Fruit fly (Drosophila melanogaster) whole organism, embryonic: Measurements from ENCODE around the gene CG6983.
A peak's percentile ranks its signal among the peaks of the same experiment; 100 is the strongest.

ENCODE experiments used
- Bgb ChIP-seq: fragments of 200-800 bp; sonication (Bioruptor generic); IDR thresholded peaks from 2 replicates; pipeline ENCODE4 v1.3.6; 2022; ENCODE audit warnings: missing biosample characterization, missing genetic modification characterization; ENCODE audit not compliant: partially characterized antibody
- CG11723 ChIP-seq: fragments of 200-800 bp; sonication (Bioruptor generic); optimal IDR thresholded peaks from 2 replicates; lab custom pipeline; 2017; ENCODE audit warnings: missing biosample characterization, mild to moderate bottlenecking, missing genetic modification characterization
- CG12071 ChIP-seq: fragments of 200-800 bp; sonication (Bioruptor generic); optimal IDR thresholded peaks from 3 replicates; lab custom pipeline; 2018; ENCODE audit warnings: missing biosample characterization, mild to moderate bottlenecking, missing genetic modification characterization
- CG14014 ChIP-seq: fragments of 200-800 bp; sonication (Bioruptor generic); IDR thresholded peaks from 2 replicates; pipeline ENCODE4 v1.3.6; 2022; ENCODE audit warnings: missing biosample characterization, missing genetic modification characterization
- CG16813 ChIP-seq: fragments of 200-800 bp; sonication (Bioruptor generic); IDR thresholded peaks from 3 replicates; pipeline ENCODE4 v1.3.6; 2022; ENCODE audit warnings: missing biosample characterization, missing genetic modification characterization; ENCODE audit not compliant: partially characterized antibody
- CG16815 ChIP-seq: fragments of 200-800 bp; sonication (Bioruptor generic); optimal IDR thresholded peaks from 3 replicates; lab custom pipeline; 2017; ENCODE audit warnings: missing biosample characterization, mild to moderate bottlenecking, missing genetic modification characterization
- CG16863 ChIP-seq: fragments of 200-800 bp; sonication (Bioruptor generic); optimal IDR thresholded peaks from 3 replicates; lab custom pipeline; 2016; ENCODE audit warnings: missing biosample characterization, missing genetic modification characterization
- CG17186 ChIP-seq: fragments of 200-800 bp; sonication (Bioruptor generic); optimal IDR thresholded peaks from 3 replicates; lab custom pipeline; 2017; ENCODE audit warnings: missing biosample characterization, missing genetic modification reagents, missing genetic modification characterization
- CG17328 ChIP-seq: fragments of 200-800 bp; sonication (Bioruptor generic); IDR thresholded peaks from 2 replicates; pipeline ENCODE4 v1.3.6; 2022; ENCODE audit warnings: missing biosample characterization, missing genetic modification characterization
- CG17385 ChIP-seq: fragments of 200-800 bp; sonication (Bioruptor generic); optimal IDR thresholded peaks from 3 replicates; lab custom pipeline; 2018; ENCODE audit warnings: missing biosample characterization, mild to moderate bottlenecking, missing genetic modification characterization
- CG1832 ChIP-seq: fragments of 200-800 bp; sonication (Bioruptor generic); optimal IDR thresholded peaks from 2 replicates; lab custom pipeline; 2017; ENCODE audit warnings: missing biosample characterization, mild to moderate bottlenecking, missing genetic modification characterization, inconsistent platforms
- CG18764 ChIP-seq: fragments of 200-800 bp; sonication (Bioruptor generic); optimal IDR thresholded peaks from 3 replicates; lab custom pipeline; 2016; ENCODE audit warnings: missing biosample characterization, missing genetic modification characterization
- CG2116 ChIP-seq: fragments of 200-800 bp; sonication (Bioruptor generic); optimal IDR thresholded peaks from 3 replicates; lab custom pipeline; 2018; ENCODE audit warnings: missing biosample characterization, mild to moderate bottlenecking, missing genetic modification characterization
- CG31441 ChIP-seq: fragments of 200-800 bp; sonication (Bioruptor generic); IDR thresholded peaks from 2 replicates; pipeline ENCODE4 v1.3.6; 2022; ENCODE audit warnings: missing biosample characterization, missing genetic modification characterization
- CG4707 ChIP-seq: fragments of 200-800 bp; sonication (Bioruptor generic); optimal IDR thresholded peaks from 2 replicates; lab custom pipeline; 2018; ENCODE audit warnings: missing biosample characterization, mild to moderate bottlenecking, missing genetic modification characterization, moderate library complexity
- CG5245 ChIP-seq: fragments of 200-800 bp; sonication (Bioruptor generic); optimal IDR thresholded peaks from 3 replicates; lab custom pipeline; 2016; ENCODE audit warnings: missing biosample characterization, missing genetic modification characterization
- CG6791 ChIP-seq: fragments of 200-800 bp; sonication (Bioruptor generic); IDR thresholded peaks from 3 replicates; pipeline ENCODE4 v1.3.6; 2022; ENCODE audit warnings: missing biosample characterization, missing genetic modification characterization; ENCODE audit not compliant: partially characterized antibody
- CG7786 ChIP-seq: fragments of 200-800 bp; sonication (Bioruptor generic); optimal IDR thresholded peaks from 2 replicates; lab custom pipeline; 2016; ENCODE audit warnings: missing biosample characterization, missing genetic modification characterization
- CG8944 ChIP-seq: fragments of 200-800 bp; sonication (Bioruptor generic); optimal IDR thresholded peaks from 3 replicates; lab custom pipeline; 2016; ENCODE audit warnings: missing biosample characterization, missing genetic modification characterization
- CkIIα-i1 ChIP-seq: fragments of 200-800 bp; sonication (Bioruptor generic); IDR thresholded peaks from 2 replicates; pipeline ENCODE4 v1.3.6; 2022; ENCODE audit warnings: missing biosample characterization, missing genetic modification characterization
- Dp ChIP-seq: fragments of 200-800 bp; sonication (Bioruptor generic); optimal IDR thresholded peaks from 2 replicates; lab custom pipeline; 2018; ENCODE audit warnings: missing biosample characterization, mild to moderate bottlenecking, missing genetic modification characterization, moderate library complexity
- Kr ChIP-seq: fragments of 200-800 bp; sonication (Bioruptor generic); optimal IDR thresholded peaks from 2 replicates; lab custom pipeline; 2017; ENCODE audit warnings: missing biosample characterization, mild to moderate bottlenecking, missing genetic modification characterization
- NK7.1 ChIP-seq: fragments of 200-800 bp; sonication (Bioruptor generic); optimal IDR thresholded peaks from 3 replicates; lab custom pipeline; 2016; ENCODE audit warnings: missing biosample characterization, missing genetic modification characterization
- Nf-YA ChIP-seq: fragments of 200-800 bp; sonication (Bioruptor generic); IDR thresholded peaks from 2 replicates; pipeline ENCODE4 v1.3.6; 2022; ENCODE audit warnings: missing biosample characterization, missing genetic modification characterization
- Tbp ChIP-seq: fragments of >200 bp; optimal IDR thresholded peaks from 2 replicates; lab custom pipeline; 2018; ENCODE audit warnings: missing biosample characterization, missing genetic modification characterization
- Xbp1 ChIP-seq: fragments of 200-800 bp; sonication (Bioruptor generic); optimal IDR thresholded peaks from 3 replicates; lab custom pipeline; 2016; ENCODE audit warnings: missing biosample characterization, mild to moderate bottlenecking, missing genetic modification characterization
- aop ChIP-seq: fragments of 200-800 bp; sonication (Bioruptor generic); IDR thresholded peaks from 2 replicates; pipeline ENCODE4 v1.3.6; 2022; ENCODE audit warnings: missing biosample characterization, missing genetic modification characterization
- az2 ChIP-seq: fragments of 200-800 bp; sonication (Bioruptor generic); optimal IDR thresholded peaks from 3 replicates; lab custom pipeline; 2016; ENCODE audit warnings: missing biosample characterization, missing genetic modification characterization
- bcd ChIP-seq: fragments of 200-800 bp; sonication (Bioruptor generic); optimal IDR thresholded peaks from 2 replicates; lab custom pipeline; 2017; ENCODE audit warnings: missing biosample characterization, mild to moderate bottlenecking, missing genetic modification characterization
- bsh ChIP-seq, 2 experiments: fragments of 200-800 bp; sonication (Bioruptor generic); optimal IDR thresholded peaks; 2 replicates each; lab custom pipeline; 2017 to 2018; ENCODE audit warnings: mild to moderate bottlenecking in 2 of 2, missing biosample characterization in 2 of 2, missing genetic modification characterization in 2 of 2, moderate library complexity in 1 of 2
- cato ChIP-seq: fragments of 200-800 bp; sonication (Bioruptor generic); optimal IDR thresholded peaks from 2 replicates; lab custom pipeline; 2016; ENCODE audit warnings: missing biosample characterization, missing genetic modification characterization, borderline replicate concordance
- chn ChIP-seq: fragments of 200-800 bp; sonication (Bioruptor generic); optimal IDR thresholded peaks from 2 replicates; lab custom pipeline; 2016; ENCODE audit warnings: missing biosample characterization, missing genetic modification characterization
- corto ChIP-seq: fragments of 200-800 bp; sonication (Bioruptor generic); optimal IDR thresholded peaks from 2 replicates; lab custom pipeline; 2016; ENCODE audit warnings: missing biosample characterization, mild to moderate bottlenecking, missing genetic modification characterization, moderate library complexity
- crp ChIP-seq, 2 experiments: fragments of 200-800 bp; sonication (Bioruptor generic); optimal IDR thresholded peaks; 2 replicates in 1 of 2; 3 replicates in 1 of 2; lab custom pipeline; 2017; ENCODE audit warnings: missing biosample characterization in 2 of 2, missing genetic modification characterization in 2 of 2, mild to moderate bottlenecking in 1 of 2, moderate library complexity in 1 of 2
- dm ChIP-seq: fragments of 200-800 bp; sonication (Bioruptor generic); optimal IDR thresholded peaks from 3 replicates; lab custom pipeline; 2016; ENCODE audit warnings: missing biosample characterization, missing genetic modification characterization
- en ChIP-seq: fragments of 200-800 bp; sonication (Bioruptor generic); optimal IDR thresholded peaks from 2 replicates; lab custom pipeline; 2016; ENCODE audit warnings: missing biosample characterization, missing genetic modification characterization
- fru ChIP-seq: fragments of >200 bp; optimal IDR thresholded peaks from 2 replicates; lab custom pipeline; 2017
- gcm2 ChIP-seq: fragments of 200-800 bp; sonication (Bioruptor generic); optimal IDR thresholded peaks from 2 replicates; lab custom pipeline; 2016; ENCODE audit warnings: missing biosample characterization, missing genetic modification characterization
- lab ChIP-seq: fragments of 200-800 bp; sonication (Bioruptor generic); optimal IDR thresholded peaks from 3 replicates; lab custom pipeline; 2017; ENCODE audit warnings: missing biosample characterization, missing genetic modification characterization, mild to moderate bottlenecking, moderate library complexity, missing genetic modification reagents
- nau ChIP-seq: fragments of 200-800 bp; sonication (Bioruptor generic); optimal IDR thresholded peaks from 3 replicates; lab custom pipeline; 2017; ENCODE audit warnings: missing biosample characterization, mild to moderate bottlenecking, missing genetic modification characterization, missing genetic modification reagents
- onecut ChIP-seq: fragments of 200-800 bp; sonication (Bioruptor generic); IDR thresholded peaks from 2 replicates; pipeline ENCODE4 v1.3.6; 2022; ENCODE audit warnings: missing biosample characterization, missing genetic modification characterization
- pum ChIP-seq: fragments of 200-800 bp; sonication (Bioruptor generic); optimal IDR thresholded peaks from 2 replicates; lab custom pipeline; 2016; ENCODE audit warnings: missing biosample characterization, missing genetic modification characterization
- salm ChIP-seq: fragments of 200-800 bp; sonication (Bioruptor generic); optimal IDR thresholded peaks from 2 replicates; lab custom pipeline; 2018; ENCODE audit warnings: missing biosample characterization, mild to moderate bottlenecking, missing genetic modification characterization
- schlank ChIP-seq: fragments of 200-800 bp; sonication (Bioruptor generic); optimal IDR thresholded peaks from 2 replicates; lab custom pipeline; 2018; ENCODE audit warnings: missing biosample characterization, mild to moderate bottlenecking, missing genetic modification characterization
- sens-2 ChIP-seq: fragments of 200-800 bp; sonication (Bioruptor generic); IDR thresholded peaks from 2 replicates; pipeline ENCODE4 v1.3.6; 2022; ENCODE audit warnings: missing biosample characterization, missing genetic modification characterization
- shn ChIP-seq: fragments of 200-800 bp; sonication (Bioruptor generic); optimal IDR thresholded peaks from 3 replicates; lab custom pipeline; 2016; ENCODE audit warnings: missing biosample characterization, missing genetic modification characterization
- slp2 ChIP-seq: fragments of 200-800 bp; sonication (Bioruptor generic); optimal IDR thresholded peaks from 2 replicates; lab custom pipeline; 2016; ENCODE audit warnings: missing biosample characterization, missing genetic modification characterization
- sob ChIP-seq: fragments of 200-800 bp; sonication (Bioruptor generic); IDR thresholded peaks from 2 replicates; pipeline ENCODE4 v1.3.6; 2022; ENCODE audit warnings: missing biosample characterization, missing genetic modification characterization
- ttk ChIP-seq: fragments of 200-800 bp; sonication (Bioruptor generic); IDR thresholded peaks from 2 replicates; pipeline ENCODE4 v2.1.2; 2022; ENCODE audit warnings: missing biosample characterization, missing genetic modification characterization

CG6983 gene

DNA sequence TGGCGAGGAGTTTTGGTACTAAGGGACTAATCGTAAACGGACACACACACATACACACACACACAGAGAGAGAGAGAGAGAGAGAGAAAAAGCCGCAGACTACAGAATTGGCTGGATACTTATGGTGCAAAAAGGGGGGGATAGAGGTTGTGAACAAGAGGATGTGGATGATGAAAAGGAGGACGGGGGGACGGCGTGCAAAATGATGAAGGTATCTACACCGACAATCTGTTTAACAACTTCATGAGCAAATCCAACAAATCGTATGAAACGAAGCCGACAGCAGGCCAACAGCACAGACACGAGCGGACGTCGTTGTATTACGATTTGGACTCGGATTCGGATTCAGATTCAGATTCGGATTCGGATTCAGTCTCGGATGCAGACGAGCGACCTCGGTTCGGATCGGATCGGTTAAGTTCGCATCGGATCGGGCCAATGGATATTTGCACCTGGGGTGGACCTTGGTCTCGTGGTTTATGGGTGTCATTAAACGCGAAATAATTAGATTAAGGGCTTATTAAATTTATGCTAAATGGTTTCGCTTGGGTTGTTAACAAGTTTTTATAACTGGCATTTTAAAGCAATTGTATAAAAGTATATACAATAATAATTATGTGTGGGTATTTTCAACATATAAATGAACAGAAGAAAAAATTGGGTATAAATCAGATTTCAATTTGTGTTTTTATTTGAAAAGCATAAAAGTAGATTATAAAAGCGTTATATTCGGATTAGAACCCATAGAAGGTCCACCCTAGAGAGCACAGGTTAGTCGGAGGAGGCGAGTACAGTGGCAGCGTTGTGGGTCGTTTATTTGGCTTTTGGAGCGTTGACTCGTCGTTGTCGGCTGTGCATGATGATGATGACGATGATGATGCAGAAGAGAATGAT is 6.1 kb upstream of the CG6983 start (continued):
- TF ChIP-seq chn = peak; percentile 27
- TF ChIP-seq onecut (GFP tag; lab: Robert Waterston, UW) = peak; percentile 68
- TF ChIP-seq CG14014 (GFP tag; lab: Robert Waterston, UW) = peak; percentile 85
- TF ChIP-seq cato (GFP tag; lab: Kevin White, UChicago) = peak; percentile 27
- TF ChIP-seq gcm2 = no peak
- TF ChIP-seq CG8944 (GFP tag; lab: Kevin White, UChicago) = no peak
- TF ChIP-seq CG17186 = peak; percentile 14
- TF ChIP-seq dm (GFP tag; lab: Kevin White, UChicago) = peak; percentile 29
- peak; percentile 71 for TF ChIP-seq CG5245 (GFP tag; lab: Kevin White, UChicago)
- TF ChIP-seq CG12071 (GFP tag; lab: Kevin White, UChicago) = peak; percentile 78
- peak in 1 of 2 experiments; percentile 29 for TF ChIP-seq crp (GFP tag; optimal IDR thresholded peaks at IDR 0.05; lab: Kevin White, UChicago)
- peak; percentile 96 for TF ChIP-seq CG31441
- TF ChIP-seq Bgb (GFP tag; lab: Robert Waterston, UW) = no peak
- peak; percentile 71 for TF ChIP-seq CG18764 (GFP tag; lab: Kevin White, UChicago)
- peak; percentile 39 for TF ChIP-seq slp2 (GFP tag; lab: Kevin White, UChicago)
- TF ChIP-seq bsh (GFP tag; optimal IDR thresholded peaks at IDR 0.05; lab: Kevin White, UChicago) = peak; percentile 84 to 89
- peak; percentile 81 for TF ChIP-seq az2 (GFP tag; lab: Kevin White, UChicago)
- TF ChIP-seq Kr (GFP tag; lab: Kevin White, UChicago) = no peak
- peak; percentile 72 for TF ChIP-seq Xbp1
- TF ChIP-seq CG16815 (GFP tag; lab: Kevin White, UChicago) = peak; percentile 58
- peak; percentile 63 for TF ChIP-seq CG17328 (GFP tag; lab: Robert Waterston, UW)
- TF ChIP-seq CG7786 (GFP tag; lab: Kevin White, UChicago) = peak; percentile 33
- TF ChIP-seq CG16863 (GFP tag; lab: Kevin White, UChicago) = peak; percentile 49
- peak; percentile 95 for TF ChIP-seq nau
- TF ChIP-seq Tbp (GFP tag; lab: Kevin White, UChicago) = no peak
- peak; percentile 92 for TF ChIP-seq bcd (GFP tag; lab: Kevin White, UChicago)
- TF ChIP-seq CG17385 = peak; percentile 83
- TF ChIP-seq CG4707 (GFP tag; lab: Kevin White, UChicago) = peak; percentile 20
- no peak for TF ChIP-seq CG16813
- TF ChIP-seq corto (GFP tag; lab: Kevin White, UChicago) = peak; percentile 88
- peak; percentile 80 for TF ChIP-seq sob
- no peak for TF ChIP-seq fru
- no peak for TF ChIP-seq sens-2 (GFP tag; lab: Robert Waterston, UW)
- no peak for TF ChIP-seq CkIIα-i1
- peak; percentile 64 for TF ChIP-seq CG2116 (GFP tag; lab: Kevin White, UChicago)
- peak; percentile 47; the same call in 1 of the 2 replicates for TF ChIP-seq ttk
- TF ChIP-seq NK7.1 (GFP tag; lab: Kevin White, UChicago) = peak; percentile 27
- no peak for TF ChIP-seq CG1832
- no peak for TF ChIP-seq CG6791 (GFP tag; lab: Robert Waterston, UW)
- TF ChIP-seq salm (tag; lab: Kevin White, UChicago) = peak; percentile 87
- peak; percentile 57 for TF ChIP-seq schlank (tag; lab: Kevin White, UChicago)
- TF ChIP-seq en (GFP tag; lab: Kevin White, UChicago) = no peak
- TF ChIP-seq pum (GFP tag; lab: Kevin White, UChicago) = peak; percentile 22
- peak; percentile 70 for TF ChIP-seq CG11723
- no peak for TF ChIP-seq aop (GFP tag; lab: Robert Waterston, UW)
- peak; percentile 96 for TF ChIP-seq lab (GFP tag; lab: Kevin White, UChicago)
- TF ChIP-seq shn (GFP tag; lab: Kevin White, UChicago) = no peak
- peak; percentile 47 for TF ChIP-seq Nf-YA (GFP tag; lab: Robert Waterston, UW)
- TF ChIP-seq Dp (GFP tag; lab: Kevin White, UChicago) = no peak
